Fruit fly (Drosophila melanogaster) whole organism, adult: ENCODE data around the gene CG8064.

Source experiments
- CG11617 ChIP-seq: fragments of 200-800 bp; sonication (Bioruptor generic); optimal IDR thresholded peaks from 2 replicates; lab custom pipeline; 2017; ENCODE audit warnings: mild to moderate bottlenecking, missing biosample characterization, missing genetic modification reagents, missing genetic modification characterization
- CG12768 ChIP-seq: fragments of 200-800 bp; sonication (Bioruptor generic); optimal IDR thresholded peaks from 2 replicates; lab custom pipeline; 2017; ENCODE audit warnings: missing biosample characterization, missing genetic modification characterization, mild to moderate bottlenecking, moderate library complexity, missing genetic modification reagents
- CG14711 ChIP-seq: fragments of 200-800 bp; sonication (Bioruptor generic); optimal IDR thresholded peaks from 2 replicates; lab custom pipeline; 2018; ENCODE audit warnings: missing biosample characterization, mild to moderate bottlenecking, missing genetic modification characterization, moderate library complexity
- CG1620 ChIP-seq: fragments of 200-800 bp; sonication (Bioruptor generic); optimal IDR thresholded peaks from 2 replicates; lab custom pipeline; 2016; ENCODE audit warnings: missing biosample characterization, missing genetic modification characterization
- CG33017 ChIP-seq: fragments of 200-800 bp; sonication (Bioruptor generic); optimal IDR thresholded peaks from 2 replicates; lab custom pipeline; 2018; ENCODE audit warnings: missing biosample characterization, mild to moderate bottlenecking, missing genetic modification characterization, moderate library complexity
- CG7045 ChIP-seq: fragments of 200-800 bp; sonication (Bioruptor generic); optimal IDR thresholded peaks from 2 replicates; lab custom pipeline; 2017; ENCODE audit warnings: missing biosample characterization, mild to moderate bottlenecking, missing genetic modification characterization
- CG7101 ChIP-seq: fragments of 200-800 bp; sonication (Bioruptor generic); optimal IDR thresholded peaks from 2 replicates; lab custom pipeline; 2018; ENCODE audit warnings: missing biosample characterization, mild to moderate bottlenecking, missing genetic modification characterization, moderate library complexity
- Clk ChIP-seq: fragments of 200-800 bp; sonication (Bioruptor generic); optimal IDR thresholded peaks from 2 replicates; lab custom pipeline; 2017; ENCODE audit warnings: missing biosample characterization, missing genetic modification characterization
- Crg-1 ChIP-seq: fragments of 200-800 bp; sonication (Bioruptor generic); optimal IDR thresholded peaks from 2 replicates; lab custom pipeline; 2016; ENCODE audit warnings: missing biosample characterization, missing genetic modification characterization
- Hr96 ChIP-seq: fragments of 200-800 bp; sonication (Bioruptor generic); optimal IDR thresholded peaks from 2 replicates; lab custom pipeline; 2016; ENCODE audit warnings: missing biosample characterization, missing genetic modification characterization
- Mnt ChIP-seq: fragments of 200-800 bp; sonication (Bioruptor generic); optimal IDR thresholded peaks from 2 replicates; lab custom pipeline; 2016; ENCODE audit warnings: missing biosample characterization, mild to moderate bottlenecking, missing genetic modification characterization
- bab1 ChIP-seq: fragments of 200-800 bp; sonication (Bioruptor generic); optimal IDR thresholded peaks from 3 replicates; lab custom pipeline; 2019; ENCODE audit warnings: missing biosample characterization, mild to moderate bottlenecking, missing genetic modification characterization, moderate library complexity
- cic ChIP-seq: fragments of 200-800 bp; sonication (Bioruptor generic); optimal IDR thresholded peaks from 2 replicates; lab custom pipeline; 2017; ENCODE audit warnings: missing biosample characterization, mild to moderate bottlenecking, missing genetic modification characterization, moderate library complexity
- cnc ChIP-seq, 2 experiments: fragments of >200 bp; optimal IDR thresholded peaks; 2 replicates each; lab custom pipeline; 2017
- kay ChIP-seq: fragments of 200-800 bp; sonication (Bioruptor generic); peaks from one replicate; lab custom pipeline; 2016; ENCODE audit warnings: missing biosample characterization, missing genetic modification characterization, borderline replicate concordance
- ovo ChIP-seq: fragments of 200-800 bp; sonication (Bioruptor generic); optimal IDR thresholded peaks from 2 replicates; lab custom pipeline; 2016; ENCODE audit warnings: missing biosample characterization, missing genetic modification characterization
- pad ChIP-seq: fragments of 200-800 bp; sonication (Bioruptor generic); optimal IDR thresholded peaks from 3 replicates; lab custom pipeline; 2017; ENCODE audit warnings: missing biosample characterization, missing genetic modification characterization, mild to moderate bottlenecking, moderate library complexity, missing genetic modification reagents
- tj ChIP-seq: fragments of 200-800 bp; sonication (Bioruptor generic); optimal IDR thresholded peaks from 3 replicates; lab custom pipeline; 2017; ENCODE audit warnings: missing biosample characterization, mild to moderate bottlenecking, missing genetic modification characterization, moderate library complexity
- toe ChIP-seq: fragments of 200-800 bp; sonication (Bioruptor generic); optimal IDR thresholded peaks from 2 replicates; lab custom pipeline; 2016; ENCODE audit warnings: missing biosample characterization, missing genetic modification characterization

The CG8064 gene

DNA sequence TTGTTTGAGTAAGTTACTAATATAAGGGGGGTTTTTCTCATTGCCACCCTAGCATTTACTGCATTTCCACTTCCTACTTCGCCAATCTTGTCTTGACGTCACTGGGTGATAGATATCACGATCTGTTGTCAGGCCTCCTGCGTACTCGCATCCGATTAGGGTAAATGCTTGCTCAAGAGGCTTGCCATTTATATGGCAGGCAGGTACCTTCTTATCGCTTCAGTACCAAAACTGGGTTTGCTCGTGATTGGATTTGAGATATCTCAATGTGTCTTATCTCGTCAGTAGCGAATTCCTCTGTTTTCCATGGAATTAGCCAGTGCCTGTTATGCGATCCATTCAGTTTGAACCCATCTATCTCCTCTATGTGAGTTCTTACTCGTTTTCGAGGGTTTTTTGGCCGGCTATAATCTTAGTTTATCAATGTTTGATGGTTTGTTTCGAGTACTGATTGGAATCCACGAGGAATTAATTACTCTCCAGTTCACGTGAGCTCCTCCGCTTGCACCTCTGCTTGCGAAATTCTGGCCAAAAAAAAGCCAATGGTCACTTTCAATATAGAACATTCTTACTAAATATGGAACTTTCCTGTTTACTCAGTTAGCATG, 2.5 kb upstream of the CG8064 start:
- TF ChIP-seq cnc (optimal IDR thresholded peaks at IDR 0.05; lab: Kevin White, UChicago): no peak
- no peak for TF ChIP-seq CG33017
- no peak for TF ChIP-seq Mnt (GFP tag; lab: Kevin White, UChicago)
- no peak for TF ChIP-seq CG14711 (tag; lab: Kevin White, UChicago)
- no peak for TF ChIP-seq CG7101 (tag; lab: Kevin White, UChicago)

DNA sequence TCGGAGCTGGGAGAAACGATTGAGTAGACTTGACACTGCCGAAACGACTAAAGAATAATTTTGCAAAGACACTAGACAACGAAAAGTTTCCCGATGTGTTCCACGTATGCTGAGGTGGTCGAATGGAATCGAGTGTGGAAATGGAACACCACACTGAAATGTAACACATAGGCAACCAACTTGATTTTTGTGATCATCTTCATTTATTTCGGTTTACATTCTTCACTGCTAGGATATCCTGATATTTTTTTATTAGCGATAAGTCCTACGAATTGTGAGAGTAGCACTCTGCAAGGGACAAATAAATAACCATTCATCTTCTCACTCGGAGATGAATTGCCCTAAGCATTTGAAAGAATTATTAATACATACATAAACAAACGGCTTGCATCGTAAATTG, 5.2 kb downstream of the CG8064 start, which contains the start of gene CG7131:
CG7131 (minus strand) TSS at position 101 of the 400 bp plus-strand sequence.
- no peak for TF ChIP-seq CG33017

DNA sequence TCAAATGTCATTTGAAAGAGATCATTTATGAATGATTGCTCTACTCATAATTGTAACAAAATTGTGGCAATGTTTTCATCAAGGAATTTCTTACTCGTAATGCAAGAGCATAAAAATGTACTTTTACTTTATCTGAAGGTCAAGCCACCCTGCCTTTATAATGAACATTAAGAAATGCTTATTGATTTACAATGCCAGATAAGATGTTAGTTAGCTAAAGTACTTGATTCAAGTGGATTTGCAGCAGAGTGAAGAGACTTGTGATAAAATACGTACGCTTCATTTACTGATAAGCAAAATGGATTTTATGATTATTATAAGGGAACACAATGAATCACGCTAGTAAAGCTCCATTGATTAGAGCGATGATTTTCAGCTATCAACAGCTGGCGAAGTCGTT, 8.4 kb downstream of the CG8064 start:
- TF ChIP-seq cnc (optimal IDR thresholded peaks at IDR 0.05; lab: Kevin White, UChicago) (no peak), tj (GFP tag; lab: Kevin White, UChicago) (no peak), cic (GFP tag; lab: Kevin White, UChicago) (peak; percentile 48), Crg-1 (GFP tag; lab: Kevin White, UChicago) (no peak), CG12768 (no peak), Hr96 (GFP tag; lab: Kevin White, UChicago) (no peak)

DNA sequence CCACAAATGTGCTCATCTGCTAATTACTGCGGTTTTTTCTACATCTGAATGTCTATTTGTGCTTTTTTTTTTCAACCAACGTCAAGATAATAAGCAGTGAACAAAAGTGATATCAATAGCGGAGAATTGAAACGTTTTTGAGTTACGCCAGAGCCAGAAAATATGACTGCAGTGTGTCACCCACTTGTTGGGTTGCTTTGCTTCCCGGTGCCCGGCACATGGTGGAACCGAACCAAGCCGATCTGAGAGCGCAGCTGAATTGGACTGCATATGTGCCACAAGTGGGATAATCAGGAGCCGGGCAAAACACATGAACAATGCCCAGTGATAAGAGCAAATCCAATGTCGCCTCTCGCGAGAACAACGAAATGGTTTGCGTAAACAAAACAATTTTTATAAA, 8.9 kb downstream of the CG8064 start:
- TF ChIP-seq Mnt (GFP tag; lab: Kevin White, UChicago) (peak; percentile 30), CG12768 (no peak)

DNA sequence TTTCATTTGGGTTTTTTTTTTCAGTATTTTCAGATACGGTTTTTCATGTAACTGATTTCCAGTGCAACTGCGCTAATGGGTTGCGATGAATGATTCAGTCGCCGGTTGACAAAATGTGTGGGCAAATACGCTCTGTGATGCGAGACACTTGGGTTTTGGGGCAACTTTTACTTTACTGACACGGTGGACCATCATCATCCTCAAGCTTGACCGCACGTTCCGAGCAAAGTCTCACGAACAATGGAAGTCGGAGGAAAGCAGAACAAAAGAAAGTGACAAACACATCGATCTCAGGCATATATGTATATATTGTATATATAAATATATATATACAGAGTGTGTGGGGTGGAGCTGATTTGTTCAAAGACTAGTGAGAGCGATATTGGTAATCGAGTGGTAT, 11.0 kb downstream of the CG8064 start:
- TF ChIP-seq CG14711 (tag; lab: Kevin White, UChicago) (no peak), CG7101 (tag; lab: Kevin White, UChicago) (no peak), kay (GFP tag; lab: Kevin White, UChicago) (no peak), CG1620 (no peak), pad (GFP tag; lab: Kevin White, UChicago) (no peak), Clk (GFP tag; lab: Kevin White, UChicago) (no peak), cic (GFP tag; lab: Kevin White, UChicago) (no peak), tj (GFP tag; lab: Kevin White, UChicago) (no peak), Crg-1 (GFP tag; lab: Kevin White, UChicago) (no peak), Mnt (GFP tag; lab: Kevin White, UChicago) (no peak), toe (no peak), CG11617 (GFP tag; lab: Kevin White, UChicago) (no peak)

DNA sequence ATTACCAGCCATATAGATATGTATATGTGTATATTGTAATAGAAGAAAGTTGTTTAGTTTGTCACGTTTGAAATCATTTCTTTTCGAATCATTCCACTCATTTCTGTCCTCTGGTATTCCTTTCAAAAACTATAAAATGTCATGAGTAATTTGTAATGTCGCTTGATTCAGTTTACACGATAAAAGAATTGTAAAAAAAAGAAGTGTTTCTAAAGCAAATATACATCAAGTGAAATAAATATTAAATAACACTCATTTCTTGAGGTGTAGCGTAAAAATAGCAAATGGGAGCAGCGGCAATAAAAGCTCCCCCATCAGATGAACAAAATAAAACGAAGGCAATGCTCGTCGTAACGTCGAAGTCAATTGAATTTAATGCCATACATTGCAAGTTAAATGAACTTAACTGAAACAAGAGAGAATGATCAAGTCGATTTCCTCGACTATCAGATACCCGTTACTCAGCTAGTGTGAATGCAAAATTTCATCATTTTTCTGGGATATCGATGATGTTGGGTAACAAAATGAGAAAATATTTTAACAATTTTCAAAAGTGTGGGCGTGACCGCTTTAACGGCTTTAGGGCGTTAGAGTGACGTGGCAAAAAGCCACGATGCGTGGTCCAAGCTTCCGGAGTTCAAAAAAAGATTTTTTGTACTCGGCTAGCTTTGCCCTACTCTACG, 11.9 kb downstream of the CG8064 start:
- peak; percentile 77 for TF ChIP-seq kay (GFP tag; lab: Kevin White, UChicago)
- no peak for TF ChIP-seq ovo (GFP tag; lab: Kevin White, UChicago)

DNA sequence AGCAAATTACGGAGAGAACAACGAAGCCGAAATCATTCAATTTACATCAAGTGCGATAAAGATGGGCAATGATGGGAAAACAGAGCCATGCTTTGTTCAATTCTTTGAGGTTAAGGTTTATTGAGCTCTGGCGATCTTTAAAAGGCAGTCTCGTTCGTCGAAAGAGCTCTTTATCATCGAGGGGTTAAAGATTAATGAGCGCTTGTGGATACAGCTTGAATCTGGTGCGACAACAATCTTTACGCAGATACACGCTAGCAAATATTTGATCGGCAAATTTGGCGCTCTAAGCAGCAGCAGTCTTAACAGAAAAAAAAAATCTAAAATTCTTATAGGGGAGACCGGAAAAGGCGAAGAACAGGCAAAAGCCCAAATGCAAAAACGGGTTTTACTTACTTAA, 12.6 kb downstream of the CG8064 start:
- no peak for TF ChIP-seq bab1 (GFP tag; lab: Kevin White, UChicago)
- no peak for TF ChIP-seq CG7045 (GFP tag; lab: Kevin White, UChicago)
- no peak for TF ChIP-seq cnc (optimal IDR thresholded peaks at IDR 0.05; lab: Kevin White, UChicago)
- no peak for TF ChIP-seq Crg-1 (GFP tag; lab: Kevin White, UChicago)

DNA sequence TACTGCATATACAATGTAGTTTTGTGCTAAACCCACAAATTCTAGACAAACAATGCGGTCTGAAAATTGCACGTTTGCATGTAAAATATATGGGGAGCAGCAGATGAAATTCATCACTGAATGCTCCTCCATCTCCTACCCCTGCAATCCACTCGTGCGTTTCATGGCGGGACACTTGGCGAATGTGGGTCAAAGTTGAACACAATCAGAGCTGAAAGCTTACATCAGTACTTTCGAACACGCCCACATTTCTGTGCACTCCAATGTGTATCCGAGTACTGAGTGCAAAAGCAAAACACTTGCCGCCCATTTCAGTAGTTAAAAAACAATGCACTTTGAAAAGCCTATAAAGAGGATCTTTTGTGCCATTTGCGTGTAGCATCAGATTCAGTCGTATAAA, 13.3 kb downstream of the CG8064 start:
- TF ChIP-seq CG12768: peak; percentile 19
- no peak for TF ChIP-seq CG7101 (tag; lab: Kevin White, UChicago)
- TF ChIP-seq tj (GFP tag; lab: Kevin White, UChicago): peak; percentile 62
